Worm (Caenorhabditis elegans): Measurements from ENCODE around the gene pri-1.
A peak's percentile ranks its signal among the peaks of the same experiment; 100 is the strongest.

The pri-1 gene

ce11 chrIII:9637016-9637415, 22.9 kb upstream of the pri-1 start, which contains the start of gene gei-13:
Gene gei-13, minus strand, starts transcription at chrIII:9637116.
- TF ChIP-seq ceh-40 (GFP tag; IDR thresholded peaks at IDR 0.05) = no peak
- TF ChIP-seq lin-35 (GFP tag; optimal IDR thresholded peaks at IDR 0.05) = no peak
- TF ChIP-seq ztf-26 (tag; optimal IDR thresholded peaks at IDR 0.05) = no peak
- no peak for TF ChIP-seq B0035.1 (tag; optimal IDR thresholded peaks at IDR 0.05)
- no peak for TF ChIP-seq ztf-3 (GFP tag; optimal IDR thresholded peaks at IDR 0.05)
- TF ChIP-seq dpff-1 (tag; optimal IDR thresholded peaks at IDR 0.05) = no peak
- TF ChIP-seq attf-3 (GFP tag; conservative IDR thresholded peaks at IDR 0.05) = no peak
- no peak for TF ChIP-seq nhr-27 (tag; optimal IDR thresholded peaks at IDR 0.05)
- TF ChIP-seq ZK185.1 (tag; optimal IDR thresholded peaks at IDR 0.05; ENCODE audit: poor library complexity, severe bottlenecking) = no peak
- TF ChIP-seq madf-3 (GFP tag; IDR thresholded peaks at IDR 0.05) = no peak
- no peak for TF ChIP-seq sdz-38 (tag; optimal IDR thresholded peaks at IDR 0.05)
- no peak for TF ChIP-seq nfya-2 (GFP tag; IDR thresholded peaks at IDR 0.05)
- TF ChIP-seq lin-54 (GFP tag; optimal IDR thresholded peaks at IDR 0.05) = no peak

ce11 chrIII:9631117-9631655, 17.1 kb upstream of the pri-1 start, which contains the start of gene ubc-7:
Gene ubc-7, minus strand, starts transcription at chrIII:9631167.
- TF ChIP-seq nfya-1 (tag; optimal IDR thresholded peaks at IDR 0.05; ENCODE audit: borderline replicate concordance, insufficient read depth) = no peak
- TF ChIP-seq efl-1 (GFP tag; optimal IDR thresholded peaks at IDR 0.05) = peak; percentile 96
- TF ChIP-seq ceh-91 (GFP tag; IDR thresholded peaks at IDR 0.05) = peak; percentile 83
- peak; percentile 95 for TF ChIP-seq lin-54 (GFP tag; optimal IDR thresholded peaks at IDR 0.05)
- TF ChIP-seq T07F8.4 (tag; optimal IDR thresholded peaks at IDR 0.05) = no peak
- TF ChIP-seq dpl-1 (GFP tag; optimal IDR thresholded peaks at IDR 0.05) = peak; percentile 95
- peak; percentile 63 for TF ChIP-seq ZK185.1 (tag; optimal IDR thresholded peaks at IDR 0.05; ENCODE audit: poor library complexity, severe bottlenecking)
- peak; percentile 79 for TF ChIP-seq xnd-1 (tag; optimal IDR thresholded peaks at IDR 0.05)
- TF ChIP-seq egl-18 (GFP tag; IDR thresholded peaks at IDR 0.05) = no peak
- TF ChIP-seq madf-3 (GFP tag; IDR thresholded peaks at IDR 0.05) = peak; percentile 30; the same call in 1 of the 2 replicates
- peak; percentile 42; the same call in 1 of the 2 replicates for TF ChIP-seq B0336.3 (GFP tag; IDR thresholded peaks at IDR 0.05)
- no peak for TF ChIP-seq snpc-4 (GFP tag; optimal IDR thresholded peaks at IDR 0.05)
- peak in 2 of 4 experiments; percentile 14 to 45 for TF ChIP-seq snpc-4 (tag; optimal IDR thresholded peaks at IDR 0.05)
- peak; percentile 25; the same call in 1 of the 2 replicates for TF ChIP-seq dox-1 (GFP tag; IDR thresholded peaks at IDR 0.05)
- TF ChIP-seq mcd-1 (GFP tag; IDR thresholded peaks at IDR 0.05) = peak; percentile 80
- TF ChIP-seq tbp1 (GFP tag; optimal IDR thresholded peaks at IDR 0.05) = peak; percentile 56
- TF ChIP-seq B0019.2 (GFP tag; conservative IDR thresholded peaks at IDR 0.05) = 0 out of 2 replicates have a peak, but pooled peaks have one; percentile 3
- TF ChIP-seq madf-8 (GFP tag; conservative IDR thresholded peaks at IDR 0.05) = peak; percentile 92
- TF ChIP-seq nhr-27 (tag; optimal IDR thresholded peaks at IDR 0.05) = no peak
- TF ChIP-seq let-526 (GFP tag; IDR thresholded peaks at IDR 0.05) = 0 out of 2 replicates have a peak, but pooled peaks have one; percentile 6
- TF ChIP-seq F23B12.7 (tag; optimal IDR thresholded peaks at IDR 0.05; ENCODE audit: insufficient read depth) = peak; percentile 68
- peak; percentile 43; the same call in 1 of the 2 replicates for TF ChIP-seq nfyb-1 (GFP tag; IDR thresholded peaks at IDR 0.05)
- no peak for TF ChIP-seq cebp-1 (GFP tag; IDR thresholded peaks at IDR 0.05)
- peak; percentile 71 for TF ChIP-seq cebp-1 (tag; optimal IDR thresholded peaks at IDR 0.05)
- TF ChIP-seq him-1 (tag; optimal IDR thresholded peaks at IDR 0.05) = peak; percentile 24
- no peak for TF ChIP-seq lir-1 (GFP tag; conservative IDR thresholded peaks at IDR 0.05)
- TF ChIP-seq zfh-2 (GFP tag; conservative IDR thresholded peaks at IDR 0.05) = no peak
- peak; percentile 22 for TF ChIP-seq snpc-1.3 (tag; optimal IDR thresholded peaks at IDR 0.05; ENCODE audit: insufficient read depth)
- peak; percentile 48 for TF ChIP-seq hmg-1.2 (GFP tag; IDR thresholded peaks at IDR 0.05)
- peak; percentile 79 for TF ChIP-seq hsf-1 (GFP tag; IDR thresholded peaks at IDR 0.05)
- no peak for TF ChIP-seq madf-10 (tag; optimal IDR thresholded peaks at IDR 0.05)
- peak; percentile 52 for TF ChIP-seq lin-40 (tag; optimal IDR thresholded peaks at IDR 0.05)
- no peak for TF ChIP-seq nfya-2 (GFP tag; IDR thresholded peaks at IDR 0.05)
- TF ChIP-seq F33H1.4 (GFP tag; IDR thresholded peaks at IDR 0.05) = peak; percentile 97
- peak; percentile 22 for TF ChIP-seq nhr-80 (tag; optimal IDR thresholded peaks at IDR 0.05)
- TF ChIP-seq ceh-100 (GFP tag; IDR thresholded peaks at IDR 0.05) = peak; percentile 19; the same call in 1 of the 2 replicates
- no peak for TF ChIP-seq somi-1 (GFP tag; optimal IDR thresholded peaks at IDR 0.05)

All from whole organism, young adult.